Fruit fly (Drosophila melanogaster) whole organism, embryonic: Measurements from ENCODE around the gene djl.

ENCODE experiments used
- Aef1 ChIP-seq: fragments of 200-800 bp; sonication (Bioruptor generic); IDR thresholded peaks from 3 replicates; pipeline ENCODE4 v1.3.6; 2022; ENCODE audit warnings: missing biosample characterization, missing genetic modification characterization
- CG10543 ChIP-seq: fragments of 200-800 bp; sonication (Bioruptor generic); optimal IDR thresholded peaks from 3 replicates; lab custom pipeline; 2017; ENCODE audit warnings: missing biosample characterization, mild to moderate bottlenecking, missing genetic modification characterization, moderate library complexity
- CG11504 ChIP-seq: fragments of 200-800 bp; sonication (Bioruptor generic); optimal IDR thresholded peaks from 3 replicates; lab custom pipeline; 2019; ENCODE audit warnings: missing biosample characterization, mild to moderate bottlenecking, missing genetic modification characterization, moderate library complexity
- CG12155 ChIP-seq: fragments of 200-800 bp; sonication (Bioruptor generic); optimal IDR thresholded peaks from 3 replicates; lab custom pipeline; 2016; ENCODE audit warnings: missing biosample characterization, missing genetic modification characterization
- CG12659 ChIP-seq: fragments of 200-800 bp; sonication (Bioruptor generic); optimal IDR thresholded peaks from 3 replicates; lab custom pipeline; 2017; ENCODE audit warnings: mild to moderate bottlenecking, missing biosample characterization, missing genetic modification reagents, missing genetic modification characterization
- CG13287 ChIP-seq: fragments of 200-800 bp; sonication (Bioruptor generic); IDR thresholded peaks from 2 replicates; pipeline ENCODE4 v1.3.6; 2022; ENCODE audit warnings: missing biosample characterization, missing genetic modification characterization; ENCODE audit not compliant: partially characterized antibody
- CG13296 ChIP-seq: fragments of 200-800 bp; sonication (Bioruptor generic); optimal IDR thresholded peaks from 3 replicates; lab custom pipeline; 2018; ENCODE audit warnings: missing biosample characterization, mild to moderate bottlenecking, missing genetic modification characterization
- CG13775 ChIP-seq: fragments of 200-800 bp; sonication (Bioruptor generic); optimal IDR thresholded peaks from 3 replicates; lab custom pipeline; 2017; ENCODE audit warnings: missing biosample characterization, mild to moderate bottlenecking, missing genetic modification characterization
- CG18011 ChIP-seq: fragments of 200-800 bp; sonication (Bioruptor generic); optimal IDR thresholded peaks from 2 replicates; lab custom pipeline; 2017; ENCODE audit warnings: missing biosample characterization, missing genetic modification characterization, mild to moderate bottlenecking, moderate library complexity, missing genotype
- CG18764 ChIP-seq: fragments of 200-800 bp; sonication (Bioruptor generic); optimal IDR thresholded peaks from 3 replicates; lab custom pipeline; 2016; ENCODE audit warnings: missing biosample characterization, missing genetic modification characterization
- CG2678 ChIP-seq: fragments of 200-800 bp; sonication (Bioruptor generic); optimal IDR thresholded peaks from 3 replicates; lab custom pipeline; 2019; ENCODE audit warnings: missing biosample characterization, mild to moderate bottlenecking, missing genetic modification characterization, moderate library complexity
- CG2712 ChIP-seq: fragments of 200-800 bp; optimal IDR thresholded peaks from 3 replicates; lab custom pipeline; 2019; ENCODE audit warnings: missing biosample characterization, mild to moderate bottlenecking, missing genetic modification characterization, moderate library complexity
- CG31441 ChIP-seq: fragments of 200-800 bp; sonication (Bioruptor generic); IDR thresholded peaks from 2 replicates; pipeline ENCODE4 v1.3.6; 2022; ENCODE audit warnings: missing biosample characterization, missing genetic modification characterization
- CG34376 ChIP-seq: fragments of 200-800 bp; sonication (Bioruptor generic); optimal IDR thresholded peaks from 2 replicates; lab custom pipeline; 2018; ENCODE audit warnings: missing biosample characterization, mild to moderate bottlenecking, missing genetic modification characterization
- CG3847 ChIP-seq: fragments of 200-800 bp; sonication (Bioruptor generic); IDR thresholded peaks from 2 replicates; pipeline ENCODE4 v1.3.6; 2022; ENCODE audit warnings: missing biosample characterization, missing genetic modification characterization
- CG4617 ChIP-seq: fragments of 200-800 bp; sonication (Bioruptor generic); optimal IDR thresholded peaks from 3 replicates; lab custom pipeline; 2016; ENCODE audit warnings: missing biosample characterization, missing genetic modification characterization, borderline replicate concordance
- CG4707 ChIP-seq: fragments of 200-800 bp; sonication (Bioruptor generic); optimal IDR thresholded peaks from 2 replicates; lab custom pipeline; 2018; ENCODE audit warnings: missing biosample characterization, mild to moderate bottlenecking, missing genetic modification characterization, moderate library complexity
- CG6791 ChIP-seq: fragments of 200-800 bp; sonication (Bioruptor generic); IDR thresholded peaks from 3 replicates; pipeline ENCODE4 v1.3.6; 2022; ENCODE audit warnings: missing biosample characterization, missing genetic modification characterization; ENCODE audit not compliant: partially characterized antibody
- CG6813 ChIP-seq: fragments of 200-800 bp; sonication (Bioruptor generic); optimal IDR thresholded peaks from 2 replicates; lab custom pipeline; 2017; ENCODE audit warnings: missing biosample characterization, missing genetic modification characterization, mild to moderate bottlenecking, moderate library complexity, missing genetic modification reagents
- CG7786 ChIP-seq: fragments of 200-800 bp; sonication (Bioruptor generic); optimal IDR thresholded peaks from 2 replicates; lab custom pipeline; 2016; ENCODE audit warnings: missing biosample characterization, missing genetic modification characterization
- CoRest ChIP-seq: fragments of 200-800 bp; sonication (Bioruptor generic); optimal IDR thresholded peaks from 3 replicates; lab custom pipeline; 2018; ENCODE audit warnings: missing biosample characterization, mild to moderate bottlenecking, missing genetic modification characterization, moderate library complexity
- E2f2 ChIP-seq: fragments of 200-800 bp; sonication (Bioruptor generic); IDR thresholded peaks from 2 replicates; pipeline ENCODE4 v1.3.6; 2022; ENCODE audit warnings: missing biosample characterization, missing genetic modification characterization
- Eip74EF ChIP-seq, 2 experiments: fragments of 200-800 bp in 1 of 2; fragments of >200 bp in 1 of 2; sonication (Bioruptor generic) in 1 of 2; optimal IDR thresholded peaks; 2 replicates each; lab custom pipeline; 2017 to 2019; ENCODE audit warnings: missing biosample characterization in 2 of 2, missing genetic modification characterization in 2 of 2, mild to moderate bottlenecking in 1 of 2, moderate library complexity in 1 of 2
- Ets97D ChIP-seq: fragments of 200-800 bp; sonication (Bioruptor generic); optimal IDR thresholded peaks from 3 replicates; lab custom pipeline; 2016; ENCODE audit warnings: missing biosample characterization, missing genetic modification characterization
- H15 ChIP-seq: fragments of 200-800 bp; sonication (Bioruptor generic); IDR thresholded peaks from 3 replicates; pipeline ENCODE4 v1.3.6; 2022; ENCODE audit warnings: missing biosample characterization, missing genetic modification characterization
- HLHmδ ChIP-seq: fragments of 200-800 bp; sonication (Bioruptor generic); optimal IDR thresholded peaks from 2 replicates; lab custom pipeline; 2018; ENCODE audit warnings: missing biosample characterization, mild to moderate bottlenecking, missing genetic modification characterization, moderate library complexity
- Hmr ChIP-seq: fragments of 200-800 bp; sonication (Bioruptor generic); optimal IDR thresholded peaks from 3 replicates; lab custom pipeline; 2017; ENCODE audit warnings: mild to moderate bottlenecking, missing biosample characterization, missing genetic modification reagents, missing genetic modification characterization
- Hr3 ChIP-seq: fragments of 200-800 bp; sonication (Bioruptor generic); optimal IDR thresholded peaks from 3 replicates; lab custom pipeline; 2016; ENCODE audit warnings: missing biosample characterization, missing genetic modification characterization
- Nf-YC ChIP-seq: fragments of 200-800 bp; optimal IDR thresholded peaks from 3 replicates; lab custom pipeline; 2019; ENCODE audit warnings: missing biosample characterization, mild to moderate bottlenecking, missing genetic modification characterization, moderate library complexity
- NfI ChIP-seq: fragments of 200-800 bp; sonication (Bioruptor generic); optimal IDR thresholded peaks from 3 replicates; lab custom pipeline; 2018; ENCODE audit warnings: missing biosample characterization, mild to moderate bottlenecking, missing genetic modification characterization, moderate library complexity
- Sox100B ChIP-seq: fragments of 200-800 bp; sonication (Bioruptor generic); optimal IDR thresholded peaks from 3 replicates; lab custom pipeline; 2018; ENCODE audit warnings: missing biosample characterization, mild to moderate bottlenecking, missing genetic modification characterization
- bab2 ChIP-seq: fragments of 200-800 bp; sonication (Bioruptor generic); optimal IDR thresholded peaks from 2 replicates; lab custom pipeline; 2016; ENCODE audit warnings: missing biosample characterization, missing genetic modification characterization
- dpn ChIP-seq, 2 experiments: fragments of 200-800 bp; sonication (Bioruptor generic); optimal IDR thresholded peaks; 3 replicates each; lab custom pipeline; 2016; ENCODE audit warnings: missing biosample characterization in 2 of 2, missing genetic modification characterization in 2 of 2
- gem ChIP-seq: fragments of 200-800 bp; sonication (Bioruptor generic); optimal IDR thresholded peaks from 2 replicates; lab custom pipeline; 2019; ENCODE audit warnings: missing biosample characterization, mild to moderate bottlenecking, missing genetic modification characterization, moderate library complexity
- gfzf ChIP-seq: fragments of 200-800 bp; sonication (Bioruptor generic); optimal IDR thresholded peaks from 2 replicates; lab custom pipeline; 2016; ENCODE audit warnings: missing biosample characterization, mild to moderate bottlenecking, missing genetic modification characterization, moderate library complexity
- hbn ChIP-seq: fragments of 200-800 bp; sonication (Bioruptor generic); IDR thresholded peaks from 2 replicates; pipeline ENCODE4 v1.3.6; 2022; ENCODE audit warnings: missing biosample characterization, missing genetic modification characterization; ENCODE audit not compliant: partially characterized antibody
- klu ChIP-seq: fragments of 200-800 bp; sonication (Bioruptor generic); IDR thresholded peaks from 2 replicates; pipeline ENCODE4 v1.3.6; 2022; ENCODE audit warnings: missing biosample characterization, missing genetic modification characterization
- kni ChIP-seq: fragments of 200-800 bp; sonication (Bioruptor generic); optimal IDR thresholded peaks from 3 replicates; lab custom pipeline; 2017; ENCODE audit warnings: mild to moderate bottlenecking, missing biosample characterization, missing genetic modification reagents, missing genetic modification characterization
- lbe ChIP-seq: fragments of 200-800 bp; sonication (Bioruptor generic); optimal IDR thresholded peaks from 2 replicates; lab custom pipeline; 2016; ENCODE audit warnings: missing biosample characterization, mild to moderate bottlenecking, missing genetic modification characterization
- lilli ChIP-seq: fragments of 200-800 bp; sonication (Bioruptor generic); optimal IDR thresholded peaks from 3 replicates; lab custom pipeline; 2016; ENCODE audit warnings: missing biosample characterization, missing genetic modification characterization
- maf-S ChIP-seq: fragments of 200-800 bp; sonication (Bioruptor generic); optimal IDR thresholded peaks from 2 replicates; lab custom pipeline; 2016; ENCODE audit warnings: missing biosample characterization, missing genetic modification characterization
- nerfin-1 ChIP-seq: fragments of 200-800 bp; sonication (Bioruptor generic); optimal IDR thresholded peaks from 3 replicates; lab custom pipeline; 2019; ENCODE audit warnings: missing biosample characterization, mild to moderate bottlenecking, missing genetic modification characterization, moderate library complexity
- nmo ChIP-seq: fragments of 200-800 bp; sonication (Bioruptor generic); optimal IDR thresholded peaks from 2 replicates; lab custom pipeline; 2018; ENCODE audit warnings: missing biosample characterization, mild to moderate bottlenecking, missing genetic modification characterization, moderate library complexity
- onecut ChIP-seq: fragments of 200-800 bp; sonication (Bioruptor generic); IDR thresholded peaks from 2 replicates; pipeline ENCODE4 v1.3.6; 2022; ENCODE audit warnings: missing biosample characterization, missing genetic modification characterization
- pzg ChIP-seq: fragments of 200-800 bp; sonication (Bioruptor generic); optimal IDR thresholded peaks from 3 replicates; lab custom pipeline; 2018; ENCODE audit warnings: missing biosample characterization, mild to moderate bottlenecking, missing genetic modification characterization, moderate library complexity
- sd ChIP-seq: fragments of 200-800 bp; sonication (Bioruptor generic); optimal IDR thresholded peaks from 3 replicates; lab custom pipeline; 2018; ENCODE audit warnings: missing biosample characterization, mild to moderate bottlenecking, missing genetic modification characterization, moderate library complexity
- unpg ChIP-seq: fragments of 200-800 bp; sonication (Bioruptor generic); optimal IDR thresholded peaks from 3 replicates; lab custom pipeline; 2018; ENCODE audit warnings: missing biosample characterization, mild to moderate bottlenecking, missing genetic modification characterization, moderate library complexity
- vvl ChIP-seq: fragments of 200-800 bp; sonication (Bioruptor generic); IDR thresholded peaks from 2 replicates; pipeline ENCODE4 v1.3.6; 2022; ENCODE audit warnings: missing biosample characterization, missing genetic modification characterization

The djl gene

dm6 chr3R:7081972-7082371 is 21.4 kb downstream of the djl start, which contains the start of gene Dpck (continued):
- TF ChIP-seq Hr3 = peak; percentile 1
- TF ChIP-seq onecut (GFP tag; lab: Robert Waterston, UW) = 0 out of 2 replicates have a peak, but pooled peaks have one; percentile 13
- peak; percentile 99 for TF ChIP-seq CG4707 (GFP tag; lab: Kevin White, UChicago)
- no peak for TF ChIP-seq CG7786 (GFP tag; lab: Kevin White, UChicago)
- peak; percentile 36 for TF ChIP-seq lilli (GFP tag; lab: Kevin White, UChicago)
- peak in 1 of 2 experiments; percentile 12 for TF ChIP-seq Eip74EF (GFP tag; optimal IDR thresholded peaks at IDR 0.05; lab: Kevin White, UChicago)
- no peak for TF ChIP-seq klu (GFP tag; lab: Robert Waterston, UW)
- TF ChIP-seq hbn (GFP tag; lab: Robert Waterston, UW) = peak; percentile 36; the same call in 1 of the 2 replicates
- TF ChIP-seq HLHmδ (GFP tag; lab: Kevin White, UChicago) = no peak
- peak; percentile 73 for TF ChIP-seq gfzf (GFP tag; lab: Kevin White, UChicago)
- TF ChIP-seq CG2678 = peak; percentile 29
- peak; percentile 26 for TF ChIP-seq gem (tag; lab: Kevin White, UChicago)
- TF ChIP-seq nmo (GFP tag; lab: Kevin White, UChicago) = peak; percentile 21
- TF ChIP-seq unpg (GFP tag; lab: Kevin White, UChicago) = peak; percentile 13
- TF ChIP-seq vvl (GFP tag; lab: Robert Waterston, UW) = 0 out of 2 replicates have a peak, but pooled peaks have one; percentile 37
- TF ChIP-seq CG6813 (GFP tag; lab: Kevin White, UChicago) = no peak
- TF ChIP-seq CG18764 = peak; percentile 3
- no peak for TF ChIP-seq maf-S (GFP tag; lab: Kevin White, UChicago)
- peak; percentile 9 for TF ChIP-seq sd (tag; lab: Kevin White, UChicago)
- 0 out of 2 replicates have a peak, but pooled peaks have one; percentile 32 for TF ChIP-seq CG3847
- TF ChIP-seq H15 (GFP tag; lab: Robert Waterston, UW) = no peak
- peak; percentile 21 for TF ChIP-seq Sox100B (GFP tag; lab: Kevin White, UChicago)
- TF ChIP-seq dpn (GFP tag; optimal IDR thresholded peaks at IDR 0.05; lab: Kevin White, UChicago) = peak in 1 of 2 experiments; percentile 11
- peak; percentile 10; the same call in 1 of the 2 replicates for TF ChIP-seq CG13287 (GFP tag; lab: Robert Waterston, UW)
- 0 out of 2 replicates have a peak, but pooled peaks have one; percentile 30 for TF ChIP-seq CG31441
- TF ChIP-seq kni (GFP tag; lab: Kevin White, UChicago) = peak; percentile 72
- TF ChIP-seq CG10543 (GFP tag; lab: Kevin White, UChicago) = peak; percentile 21
- TF ChIP-seq E2f2 (GFP tag; lab: Robert Waterston, UW) = peak; percentile 52; the same call in 1 of the 2 replicates
- no peak for TF ChIP-seq Aef1 (GFP tag; lab: Robert Waterston, UW)
- peak; percentile 42 for TF ChIP-seq CoRest (tag; lab: Kevin White, UChicago)
- peak; percentile 7 for TF ChIP-seq bab2
- peak; percentile 57 for TF ChIP-seq pzg (GFP tag; lab: Kevin White, UChicago)
- TF ChIP-seq CG2712 = peak; percentile 29
- peak; percentile 16 for TF ChIP-seq CG13296
- peak; percentile 9 for TF ChIP-seq CG13775 (GFP tag; lab: Kevin White, UChicago)
- peak; percentile 7 for TF ChIP-seq CG18011 (GFP tag; lab: Kevin White, UChicago)
- peak; percentile 76 for TF ChIP-seq Ets97D (GFP tag; lab: Kevin White, UChicago)
- TF ChIP-seq nerfin-1 (tag; lab: Kevin White, UChicago) = peak; percentile 6
- peak; percentile 53 for TF ChIP-seq CG12659 (GFP tag; lab: Kevin White, UChicago)
- peak; percentile 24 for TF ChIP-seq CG11504
- peak; percentile 64 for TF ChIP-seq CG4617
- TF ChIP-seq CG6791 = no peak
- TF ChIP-seq Nf-YC (tag; lab: Kevin White, UChicago) = peak; percentile 28
- TF ChIP-seq CG12155 (GFP tag; lab: Kevin White, UChicago) = no peak
- peak; percentile 38 for TF ChIP-seq lbe
- peak; percentile 46 for TF ChIP-seq Hmr (GFP tag; lab: Kevin White, UChicago)
- TF ChIP-seq CG34376 (GFP tag; lab: Kevin White, UChicago) = peak; percentile 52
- peak; percentile 5 for TF ChIP-seq NfI
